Worm (Caenorhabditis elegans) whole organism, L4 larva: Measurements from ENCODE around the gene C49A9.5.

Experiments used
- ama-1 ChIP-seq: fragments of 150-350 bp; optimal IDR thresholded peaks from 2 replicates; lab custom pipeline; 2014; ENCODE audit warnings: inconsistent platforms, mixed read lengths
- ces-1 ChIP-seq: fragments of 150-350 bp; sonication (generic microtip); optimal IDR thresholded peaks from 4 replicates; lab custom pipeline; 2014; ENCODE audit warnings: missing biosample characterization, missing genetic modification reagents, missing genetic modification characterization
- lsy-2 ChIP-seq, 2 experiments: fragments of 150-350 bp in 1 of 2; sonication (generic microtip) in 1 of 2; optimal IDR thresholded peaks; 2 replicates each; lab custom pipeline; 2014 to 2017; ENCODE audit warnings: missing biosample characterization in 2 of 2, missing genetic modification characterization in 2 of 2
- mdt-29 ChIP-seq: fragments of 200-800 bp; sonication (Bioruptor generic); IDR thresholded peaks from 2 replicates; pipeline ENCODE4 v1.3.6; 2022; ENCODE audit warnings: missing genetic modification reagents, missing genetic modification characterization, missing compliant biosample characterization
- nhr-102 ChIP-seq: sonication (generic microtip); optimal IDR thresholded peaks from 2 replicates; lab custom pipeline; 2016; ENCODE audit warnings: mild to moderate bottlenecking, missing genetic modification characterization, moderate library complexity, missing compliant biosample characterization
- set-16 ChIP-seq: fragments of 200-800 bp; sonication (Bioruptor generic); IDR thresholded peaks from 2 replicates; pipeline ENCODE4 v1.3.6; 2022; ENCODE audit warnings: missing genetic modification reagents, missing genetic modification characterization, missing compliant biosample characterization
- tag-97 ChIP-seq: fragments of 200-800 bp; sonication (Bioruptor generic); IDR thresholded peaks from 2 replicates; pipeline ENCODE4 v1.3.6; 2022; ENCODE audit warnings: missing genetic modification characterization, missing compliant biosample characterization
- unc-62 ChIP-seq, 3 experiments: fragments of 150-350 bp in 1 of 3; sonication (generic microtip); optimal IDR thresholded peaks in 2 of 3; peaks in 1 of 3; 1 replicate in 1 of 3; 2 replicates in 2 of 3; lab custom pipeline; 2014 to 2017; ENCODE audit warnings: missing biosample characterization in 3 of 3, missing genetic modification characterization in 3 of 3, missing genetic modification reagents in 3 of 3, missing genotype in 1 of 3
- zip-11 ChIP-seq: fragments of 200-800 bp; sonication (Bioruptor generic); IDR thresholded peaks from 2 replicates; pipeline ENCODE4 v1.3.6; 2022; ENCODE audit warnings: missing genetic modification characterization, missing compliant biosample characterization
- ztf-11 ChIP-seq: fragments of 150-350 bp; optimal IDR thresholded peaks from 2 replicates; lab custom pipeline; 2014; ENCODE audit warnings: missing biosample characterization, missing genetic modification characterization

DNA sequence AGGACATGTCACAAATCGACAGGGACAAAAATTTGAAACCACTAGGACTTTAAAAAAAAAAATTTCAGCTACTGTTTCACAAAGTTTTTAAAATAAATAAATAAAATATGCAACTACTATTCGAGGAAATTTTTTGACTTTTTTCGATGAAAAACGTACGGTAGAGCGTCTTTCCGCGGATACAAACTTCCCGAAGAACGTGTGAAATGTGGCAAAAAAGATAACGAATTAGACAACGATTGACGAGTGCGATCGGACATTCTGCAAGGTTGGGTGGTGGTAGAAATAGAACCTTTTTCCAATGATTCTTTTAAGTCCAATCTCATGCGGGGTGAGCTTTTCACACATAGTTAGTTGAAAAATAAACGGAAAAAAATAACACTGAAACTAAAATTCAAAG lies 47.7 kb upstream of the C49A9.5 start:
- no peak for TF ChIP-seq ces-1 (GFP tag; lab: Kevin White, UChicago)
- peak in 1 of 2 experiments; percentile 93 for TF ChIP-seq unc-62 (GFP tag; optimal IDR thresholded peaks at IDR 0.05 in 1 of 2; lab: Kevin White, UChicago)
- TF ChIP-seq unc-62 (tag; optimal IDR thresholded peaks at IDR 0.05; lab: Kevin White, UChicago), result no peak
- no peak for TF ChIP-seq set-16 (GFP tag; lab: Robert Waterston, UW)
- TF ChIP-seq ztf-11 (tag; lab: Kevin White, UChicago), result no peak
- TF ChIP-seq zip-11 (GFP tag; lab: Robert Waterston, UW), result no peak
- TF ChIP-seq nhr-102 (tag; lab: Kevin White, UChicago), result no peak
- TF ChIP-seq mdt-29 (GFP tag; lab: Robert Waterston, UW), result no peak
- TF ChIP-seq lsy-2 (tag; optimal IDR thresholded peaks at IDR 0.05; lab: Kevin White, UChicago), result no peak
- no peak for TF ChIP-seq ama-1 (lab: Kevin White, UChicago)
- no peak for TF ChIP-seq tag-97 (GFP tag; lab: Robert Waterston, UW)
